Fruit fly (Drosophila melanogaster) whole organism, embryonic: ENCODE data around the gene CIA30.
A peak's percentile ranks its signal among the peaks of the same experiment; 100 is the strongest.

Experiments
- Asciz ChIP-seq: fragments of 200-800 bp; sonication (Bioruptor generic); optimal IDR thresholded peaks from 2 replicates; lab custom pipeline; 2017; ENCODE audit warnings: missing biosample characterization, mild to moderate bottlenecking, missing genetic modification characterization, missing genetic modification reagents
- Atf-2 ChIP-seq: fragments of 200-800 bp; sonication (Bioruptor generic); optimal IDR thresholded peaks from 2 replicates; lab custom pipeline; 2016; ENCODE audit warnings: missing biosample characterization, missing genetic modification characterization
- Blimp-1 ChIP-seq: fragments of 200-800 bp; sonication (Bioruptor generic); optimal IDR thresholded peaks from 3 replicates; lab custom pipeline; 2018; ENCODE audit warnings: missing biosample characterization, missing genetic modification characterization, mild to moderate bottlenecking, moderate library complexity, missing genetic modification reagents
- CG10209 ChIP-seq: fragments of 200-800 bp; sonication (Bioruptor generic); optimal IDR thresholded peaks from 3 replicates; lab custom pipeline; 2017; ENCODE audit warnings: missing biosample characterization, mild to moderate bottlenecking, missing genetic modification characterization, missing genetic modification reagents
- CG10366 ChIP-seq: fragments of 200-800 bp; sonication (Bioruptor generic); IDR thresholded peaks from 2 replicates; pipeline ENCODE4 v1.3.6; 2022; ENCODE audit warnings: missing biosample characterization, missing genetic modification characterization
- CG11723 ChIP-seq: fragments of 200-800 bp; sonication (Bioruptor generic); optimal IDR thresholded peaks from 2 replicates; lab custom pipeline; 2017; ENCODE audit warnings: missing biosample characterization, mild to moderate bottlenecking, missing genetic modification characterization
- CG12071 ChIP-seq: fragments of 200-800 bp; sonication (Bioruptor generic); optimal IDR thresholded peaks from 3 replicates; lab custom pipeline; 2018; ENCODE audit warnings: missing biosample characterization, mild to moderate bottlenecking, missing genetic modification characterization
- CG15073 ChIP-seq: fragments of 200-800 bp; sonication (Bioruptor generic); optimal IDR thresholded peaks from 2 replicates; lab custom pipeline; 2016; ENCODE audit warnings: missing biosample characterization, missing genetic modification characterization
- CG1603 ChIP-seq: fragments of 200-800 bp; sonication (Bioruptor generic); optimal IDR thresholded peaks from 2 replicates; lab custom pipeline; 2019; ENCODE audit warnings: missing biosample characterization, mild to moderate bottlenecking, missing genetic modification characterization, moderate library complexity
- CG16813 ChIP-seq: fragments of 200-800 bp; sonication (Bioruptor generic); IDR thresholded peaks from 3 replicates; pipeline ENCODE4 v1.3.6; 2022; ENCODE audit warnings: missing biosample characterization, missing genetic modification characterization; ENCODE audit not compliant: partially characterized antibody
- CG17385 ChIP-seq: fragments of 200-800 bp; sonication (Bioruptor generic); optimal IDR thresholded peaks from 3 replicates; lab custom pipeline; 2018; ENCODE audit warnings: missing biosample characterization, mild to moderate bottlenecking, missing genetic modification characterization
- CG17829 ChIP-seq: fragments of 200-800 bp; optimal IDR thresholded peaks from 2 replicates; lab custom pipeline; 2019; ENCODE audit warnings: missing biosample characterization, mild to moderate bottlenecking, missing genetic modification characterization, moderate library complexity
- CG17912 ChIP-seq: fragments of 200-800 bp; sonication (Bioruptor generic); optimal IDR thresholded peaks from 2 replicates; lab custom pipeline; 2018; ENCODE audit warnings: missing biosample characterization, mild to moderate bottlenecking, missing genetic modification characterization
- CG1832 ChIP-seq: fragments of 200-800 bp; sonication (Bioruptor generic); optimal IDR thresholded peaks from 2 replicates; lab custom pipeline; 2017; ENCODE audit warnings: missing biosample characterization, mild to moderate bottlenecking, missing genetic modification characterization, inconsistent platforms
- CG31441 ChIP-seq: fragments of 200-800 bp; sonication (Bioruptor generic); IDR thresholded peaks from 2 replicates; pipeline ENCODE4 v1.3.6; 2022; ENCODE audit warnings: missing biosample characterization, missing genetic modification characterization
- CG34224 ChIP-seq: fragments of 200-800 bp; sonication (Bioruptor generic); IDR thresholded peaks from 3 replicates; pipeline ENCODE4 v1.3.6; 2022; ENCODE audit warnings: missing biosample characterization, missing genetic modification characterization; ENCODE audit not compliant: partially characterized antibody
- CG3726 ChIP-seq: fragments of 200-800 bp; sonication (Bioruptor generic); IDR thresholded peaks from 3 replicates; pipeline ENCODE4, ENCODE4 v1.3.6; 2022; ENCODE audit warnings: missing biosample characterization, missing genetic modification characterization
- CG4360 ChIP-seq: fragments of 200-800 bp; sonication (Bioruptor generic); IDR thresholded peaks from 2 replicates; pipeline ENCODE4 v1.3.6; 2022; ENCODE audit warnings: missing biosample characterization, missing genetic modification characterization
- CG4820 ChIP-seq: fragments of 200-800 bp; sonication (Bioruptor generic); optimal IDR thresholded peaks from 3 replicates; lab custom pipeline; 2016; ENCODE audit warnings: missing biosample characterization, missing genetic modification characterization
- CG6854 ChIP-seq: fragments of 200-800 bp; sonication (Bioruptor generic); optimal IDR thresholded peaks from 3 replicates; lab custom pipeline; 2017; ENCODE audit warnings: missing biosample characterization, mild to moderate bottlenecking, missing genetic modification characterization
- CG8924 ChIP-seq: fragments of 200-800 bp; optimal IDR thresholded peaks from 3 replicates; lab custom pipeline; 2019; ENCODE audit warnings: missing biosample characterization, mild to moderate bottlenecking, missing genetic modification characterization, moderate library complexity
- CG8944 ChIP-seq: fragments of 200-800 bp; sonication (Bioruptor generic); optimal IDR thresholded peaks from 3 replicates; lab custom pipeline; 2016; ENCODE audit warnings: missing biosample characterization, missing genetic modification characterization
- CG9932 ChIP-seq: fragments of 200-800 bp; sonication (Bioruptor generic); IDR thresholded peaks from 2 replicates; pipeline ENCODE4 v1.3.6; 2022; ENCODE audit warnings: missing biosample characterization, missing genetic modification characterization
- D ChIP-seq, 2 experiments: fragments of 200-800 bp in 1 of 2; fragments of >200 bp in 1 of 2; sonication (Bioruptor generic) in 1 of 2; optimal IDR thresholded peaks; 2 replicates in 1 of 2; 3 replicates in 1 of 2; lab custom pipeline; 2017; ENCODE audit warnings: mild to moderate bottlenecking in 1 of 2, missing biosample characterization in 1 of 2, missing genetic modification characterization in 1 of 2, missing genetic modification reagents in 1 of 2
- E2f2 ChIP-seq: fragments of 200-800 bp; sonication (Bioruptor generic); IDR thresholded peaks from 2 replicates; pipeline ENCODE4 v1.3.6; 2022; ENCODE audit warnings: missing biosample characterization, missing genetic modification characterization
- GATAe ChIP-seq: fragments of 200-800 bp; sonication (Bioruptor generic); conservative IDR thresholded peaks from 2 replicates; pipeline ENCODE4 v1.3.6; 2022; ENCODE audit warnings: missing biosample characterization, missing genetic modification characterization
- HLH54F ChIP-seq: fragments of 200-800 bp; sonication (Bioruptor generic); optimal IDR thresholded peaks from 3 replicates; lab custom pipeline; 2016; ENCODE audit warnings: missing biosample characterization, missing genetic modification characterization
- Hmr ChIP-seq: fragments of 200-800 bp; sonication (Bioruptor generic); optimal IDR thresholded peaks from 3 replicates; lab custom pipeline; 2017; ENCODE audit warnings: mild to moderate bottlenecking, missing biosample characterization, missing genetic modification reagents, missing genetic modification characterization
- Hr3 ChIP-seq: fragments of 200-800 bp; sonication (Bioruptor generic); optimal IDR thresholded peaks from 3 replicates; lab custom pipeline; 2016; ENCODE audit warnings: missing biosample characterization, missing genetic modification characterization
- Hr51 ChIP-seq, 2 experiments: fragments of 200-800 bp; sonication (Bioruptor generic); optimal IDR thresholded peaks; 2 replicates in 1 of 2; 3 replicates in 1 of 2; lab custom pipeline; 2016 to 2018; ENCODE audit warnings: missing biosample characterization in 2 of 2, missing genetic modification characterization in 2 of 2, mild to moderate bottlenecking in 1 of 2, moderate library complexity in 1 of 2
- Lpt ChIP-seq: fragments of >200 bp; optimal IDR thresholded peaks from 2 replicates; lab custom pipeline; 2018; ENCODE audit warnings: missing biosample characterization, missing genetic modification characterization
- MTF-1 ChIP-seq: fragments of 200-800 bp; sonication (Bioruptor generic); optimal IDR thresholded peaks from 2 replicates; lab custom pipeline; 2018; ENCODE audit warnings: missing biosample characterization, mild to moderate bottlenecking, missing genetic modification characterization, borderline replicate concordance
- Max ChIP-seq: fragments of 200-800 bp; sonication (Bioruptor generic); optimal IDR thresholded peaks from 2 replicates; lab custom pipeline; 2016; ENCODE audit warnings: missing biosample characterization, mild to moderate bottlenecking, missing genetic modification characterization
- Mes4 ChIP-seq: fragments of 200-800 bp; sonication (Bioruptor generic); optimal IDR thresholded peaks from 2 replicates; lab custom pipeline; 2016; ENCODE audit warnings: missing biosample characterization, missing genetic modification characterization
- Nf-YB ChIP-seq: fragments of 200-800 bp; sonication (Bioruptor generic); optimal IDR thresholded peaks from 3 replicates; lab custom pipeline; 2019; ENCODE audit warnings: missing biosample characterization, mild to moderate bottlenecking, missing genetic modification characterization, moderate library complexity
- br ChIP-seq: fragments of >200 bp; optimal IDR thresholded peaks from 2 replicates; lab custom pipeline; 2017
- chn ChIP-seq: fragments of 200-800 bp; sonication (Bioruptor generic); optimal IDR thresholded peaks from 2 replicates; lab custom pipeline; 2016; ENCODE audit warnings: missing biosample characterization, missing genetic modification characterization
- croc ChIP-seq: fragments of 200-800 bp; sonication (Bioruptor generic); conservative IDR thresholded peaks from 3 replicates; pipeline ENCODE4 v1.3.6; 2022; ENCODE audit warnings: missing biosample characterization, missing genetic modification characterization
- crol ChIP-seq: fragments of 200-800 bp; sonication (Bioruptor generic); IDR thresholded peaks from 2 replicates; pipeline ENCODE4 v1.3.6; 2022; ENCODE audit warnings: missing biosample characterization, missing genetic modification characterization
- fd3F ChIP-seq: fragments of 200-800 bp; sonication (Bioruptor generic); optimal IDR thresholded peaks from 2 replicates; lab custom pipeline; 2018; ENCODE audit warnings: missing biosample characterization, mild to moderate bottlenecking, missing genetic modification characterization, moderate library complexity
- ftz-f1 ChIP-seq: fragments of 200-800 bp; sonication (Bioruptor generic); optimal IDR thresholded peaks from 2 replicates; lab custom pipeline; 2016; ENCODE audit warnings: missing biosample characterization, missing genetic modification characterization
- fu2 ChIP-seq: fragments of 200-800 bp; sonication (Bioruptor generic); optimal IDR thresholded peaks from 2 replicates; lab custom pipeline; 2016; ENCODE audit warnings: missing biosample characterization, missing genetic modification characterization
- grn ChIP-seq: fragments of 200-800 bp; sonication (Bioruptor generic); optimal IDR thresholded peaks from 3 replicates; lab custom pipeline; 2017; ENCODE audit warnings: missing biosample characterization, missing genetic modification characterization
- gt ChIP-seq: fragments of 200-800 bp; sonication (Bioruptor generic); IDR thresholded peaks from 2 replicates; pipeline ENCODE4 v1.3.6; 2022; ENCODE audit warnings: missing biosample characterization, missing genetic modification characterization
- h ChIP-seq: fragments of >200 bp; optimal IDR thresholded peaks from 2 replicates; lab custom pipeline; 2017
- hb ChIP-seq: fragments of 200-800 bp; sonication (Bioruptor generic); IDR thresholded peaks from 3 replicates; pipeline ENCODE4 v1.3.6; 2022; ENCODE audit warnings: missing biosample characterization, missing genetic modification characterization; ENCODE audit not compliant: partially characterized antibody
- lola ChIP-seq, 3 experiments: fragments of >200 bp in 2 of 3; fragments of 200-800 bp in 1 of 3; sonication (Bioruptor generic) in 1 of 3; optimal IDR thresholded peaks; 2 replicates each; lab custom pipeline; 2017 to 2019; ENCODE audit warnings: missing biosample characterization in 3 of 3, missing genetic modification characterization in 3 of 3, mild to moderate bottlenecking in 1 of 3, moderate library complexity in 1 of 3
- mam ChIP-seq: fragments of 200-800 bp; sonication (Bioruptor generic); optimal IDR thresholded peaks from 3 replicates; lab custom pipeline; 2016; ENCODE audit warnings: missing biosample characterization, missing genetic modification characterization
- sim ChIP-seq: fragments of 200-800 bp; sonication (Bioruptor generic); IDR thresholded peaks from 2 replicates; pipeline ENCODE4 v1.3.6; 2022; ENCODE audit warnings: missing biosample characterization, missing genetic modification characterization
- tll ChIP-seq, 2 experiments: fragments of 200-800 bp in 1 of 2; fragments of >200 bp in 1 of 2; sonication (Bioruptor generic) in 1 of 2; optimal IDR thresholded peaks; 2 replicates each; lab custom pipeline; 2017 to 2019; ENCODE audit warnings: missing biosample characterization in 2 of 2, missing genetic modification characterization in 2 of 2, mild to moderate bottlenecking in 1 of 2, moderate library complexity in 1 of 2
- tup ChIP-seq: fragments of 200-800 bp; sonication (Bioruptor generic); optimal IDR thresholded peaks from 2 replicates; lab custom pipeline; 2016; ENCODE audit warnings: missing biosample characterization, mild to moderate bottlenecking, missing genetic modification characterization, moderate library complexity

Gene CIA30

dm6 chr3R:29690539-29690852 lies 46.3 kb upstream of the CIA30 start (continued):
- no peak for TF ChIP-seq hb (GFP tag; lab: Robert Waterston, UW)
- peak; percentile 37 for TF ChIP-seq CG8924
- no peak for TF ChIP-seq CG3726 (GFP tag; lab: Robert Waterston, UW)
- no peak for TF ChIP-seq crol (GFP tag; lab: Robert Waterston, UW)
- no peak for TF ChIP-seq tll (GFP tag; optimal IDR thresholded peaks at IDR 0.05; lab: Kevin White, UChicago)
- TF ChIP-seq chn (GFP tag; lab: Kevin White, UChicago) = peak; percentile 12
- peak; percentile 34 for TF ChIP-seq Hr3
- no peak for TF ChIP-seq D (optimal IDR thresholded peaks at IDR 0.05; lab: Kevin White, UChicago)
- TF ChIP-seq D (GFP tag; optimal IDR thresholded peaks at IDR 0.05; lab: Kevin White, UChicago) = peak; percentile 37
- no peak for TF ChIP-seq Lpt (GFP tag; lab: Kevin White, UChicago)
- TF ChIP-seq CG11723 (GFP tag; lab: Kevin White, UChicago) = peak; percentile 0
- TF ChIP-seq fd3F (GFP tag; lab: Kevin White, UChicago) = no peak
- TF ChIP-seq br (lab: Kevin White, UChicago) = no peak
- TF ChIP-seq tup = no peak
- no peak for TF ChIP-seq CG15073 (GFP tag; lab: Kevin White, UChicago)
- peak; percentile 9 for TF ChIP-seq CG12071 (GFP tag; lab: Kevin White, UChicago)
- TF ChIP-seq CG31441 (GFP tag; lab: Robert Waterston, UW) = peak; percentile 52; the same call in 1 of the 2 replicates
- no peak for TF ChIP-seq HLH54F
- no peak for TF ChIP-seq MTF-1
- no peak for TF ChIP-seq Max (GFP tag; lab: Kevin White, UChicago)
- TF ChIP-seq h = no peak
- no peak for TF ChIP-seq CG16813
- TF ChIP-seq CG1832 (GFP tag; lab: Kevin White, UChicago) = no peak
- peak in 1 of 3 experiments; percentile 56 for TF ChIP-seq lola (GFP tag; optimal IDR thresholded peaks at IDR 0.05; lab: Kevin White, UChicago)
- TF ChIP-seq Nf-YB (GFP tag; lab: Kevin White, UChicago) = no peak
- TF ChIP-seq CG9932 = no peak
- no peak for TF ChIP-seq CG34224 (GFP tag; lab: Robert Waterston, UW)
- peak in 1 of 2 experiments; percentile 55 for TF ChIP-seq Hr51 (GFP tag; optimal IDR thresholded peaks at IDR 0.05; lab: Kevin White, UChicago)
- TF ChIP-seq croc (GFP tag; lab: Robert Waterston, UW) = peak; percentile 41; the same call in 1 of the 3 replicates
- peak; percentile 41 for TF ChIP-seq CG17829 (tag; lab: Kevin White, UChicago)
- no peak for TF ChIP-seq CG17912 (GFP tag; lab: Kevin White, UChicago)
- TF ChIP-seq CG17385 (GFP tag; lab: Kevin White, UChicago) = no peak
- TF ChIP-seq CG8944 (GFP tag; lab: Kevin White, UChicago) = no peak
- no peak for TF ChIP-seq grn (GFP tag; lab: Kevin White, UChicago)
- peak; percentile 24 for TF ChIP-seq Hmr
- TF ChIP-seq gt (GFP tag; lab: Robert Waterston, UW) = no peak
- TF ChIP-seq CG10366 (GFP tag; lab: Robert Waterston, UW) = peak; percentile 22; the same call in 1 of the 2 replicates
- TF ChIP-seq fu2 (GFP tag; lab: Kevin White, UChicago) = no peak
- no peak for TF ChIP-seq ftz-f1 (GFP tag; lab: Kevin White, UChicago)
- peak; percentile 12 for TF ChIP-seq Atf-2 (GFP tag; lab: Kevin White, UChicago)
- TF ChIP-seq Mes4 (GFP tag; lab: Kevin White, UChicago) = no peak
- 0 out of 2 replicates have a peak, but pooled peaks have one; percentile 44 for TF ChIP-seq sim (GFP tag; lab: Robert Waterston, UW)
- TF ChIP-seq Asciz = peak; percentile 39
- peak; percentile 71 for TF ChIP-seq CG1603 (tag; lab: Kevin White, UChicago)
- TF ChIP-seq CG4820 (GFP tag; lab: Kevin White, UChicago) = peak; percentile 24
- peak; percentile 67 for TF ChIP-seq Blimp-1 (GFP tag; lab: Kevin White, UChicago)
- TF ChIP-seq GATAe (GFP tag; lab: Robert Waterston, UW) = no peak
- TF ChIP-seq CG10209 = peak; percentile 52
- TF ChIP-seq CG6854 (GFP tag; lab: Kevin White, UChicago) = no peak
- peak; percentile 56; the same call in 1 of the 2 replicates for TF ChIP-seq CG4360 (GFP tag; lab: Robert Waterston, UW)
- TF ChIP-seq mam (GFP tag; lab: Kevin White, UChicago) = no peak
- TF ChIP-seq E2f2 (GFP tag; lab: Robert Waterston, UW) = no peak
